Worm (Caenorhabditis elegans) whole organism, late embryonic: ENCODE data around the gene rbbp-5.

ENCODE experiments used
- C08G9.2 ChIP-seq: sonication (generic microtip); optimal IDR thresholded peaks from 2 replicates; lab custom pipeline; 2016; ENCODE audit warnings: mild to moderate bottlenecking, missing genetic modification characterization, moderate library complexity, missing compliant biosample characterization
- C38D4.7 ChIP-seq: fragments of 200-800 bp; sonication (Bioruptor generic); optimal IDR thresholded peaks from 2 replicates; lab custom pipeline; 2018; ENCODE audit warnings: mild to moderate bottlenecking, missing genetic modification characterization, moderate library complexity, missing compliant biosample characterization
- F13H6.1 ChIP-seq: sonication (generic microtip); optimal IDR thresholded peaks from 2 replicates; lab custom pipeline; 2016; ENCODE audit warnings: missing genetic modification characterization, missing compliant biosample characterization
- ahr-1 ChIP-seq: sonication (generic microtip); optimal IDR thresholded peaks from 2 replicates; lab custom pipeline; 2016; ENCODE audit warnings: missing genetic modification characterization, missing compliant biosample characterization
- ama-1 ChIP-seq: fragments of 150-350 bp; optimal IDR thresholded peaks from 2 replicates; lab custom pipeline; 2014
- ceh-18 ChIP-seq: sonication (generic microtip); optimal IDR thresholded peaks from 2 replicates; lab custom pipeline; 2016; ENCODE audit warnings: missing genetic modification characterization, missing compliant biosample characterization
- ceh-19 ChIP-seq: fragments of 200-800 bp; sonication (Bioruptor generic); optimal IDR thresholded peaks from 2 replicates; lab custom pipeline; 2018; ENCODE audit warnings: mild to moderate bottlenecking, missing genetic modification characterization, missing compliant biosample characterization
- ceh-22 ChIP-seq: sonication (generic microtip); optimal IDR thresholded peaks from 2 replicates; lab custom pipeline; 2017; ENCODE audit warnings: missing biosample characterization, missing genetic modification characterization
- ceh-34 ChIP-seq: sonication (generic microtip); optimal IDR thresholded peaks from 2 replicates; lab custom pipeline; 2016; ENCODE audit warnings: mild to moderate bottlenecking, missing genetic modification characterization, missing compliant biosample characterization
- che-1 ChIP-seq: sonication (generic microtip); optimal IDR thresholded peaks from 2 replicates; lab custom pipeline; 2016; ENCODE audit warnings: mild to moderate bottlenecking, missing genetic modification characterization, missing compliant biosample characterization
- elt-2 ChIP-seq: sonication (generic microtip); optimal IDR thresholded peaks from 2 replicates; lab custom pipeline; 2016; ENCODE audit warnings: missing genetic modification reagents, missing genetic modification characterization, missing compliant biosample characterization
- ets-4 ChIP-seq: sonication (generic microtip); optimal IDR thresholded peaks from 2 replicates; lab custom pipeline; 2016; ENCODE audit warnings: missing genetic modification characterization, missing compliant biosample characterization
- eyg-1 ChIP-seq: sonication (generic microtip); optimal IDR thresholded peaks from 2 replicates; lab custom pipeline; 2016; ENCODE audit warnings: missing genotype, missing genetic modification characterization, missing compliant biosample characterization
- fkh-10 ChIP-seq: fragments of 150-350 bp; optimal IDR thresholded peaks from 2 replicates; lab custom pipeline; 2014; ENCODE audit warnings: missing biosample characterization, missing genetic modification reagents, missing genetic modification characterization
- fkh-6 ChIP-seq: sonication (generic microtip); optimal IDR thresholded peaks from 2 replicates; lab custom pipeline; 2016; ENCODE audit warnings: missing genetic modification characterization, missing compliant biosample characterization
- hlh-13 ChIP-seq: fragments of 200-800 bp; sonication (Bioruptor generic); optimal IDR thresholded peaks from 2 replicates; lab custom pipeline; 2018; ENCODE audit warnings: mild to moderate bottlenecking, missing genetic modification characterization, missing compliant biosample characterization
- hlh-30 ChIP-seq: sonication (generic microtip); optimal IDR thresholded peaks from 2 replicates; lab custom pipeline; 2017; ENCODE audit warnings: antibody characterized with exemption, missing genetic modification characterization, missing compliant biosample characterization; ENCODE audit not compliant: insufficient read depth
- lim-6 ChIP-seq: sonication (generic microtip); optimal IDR thresholded peaks from 2 replicates; lab custom pipeline; 2016; ENCODE audit warnings: missing genetic modification characterization, missing compliant biosample characterization
- madf-2 ChIP-seq: sonication (generic microtip); optimal IDR thresholded peaks from 2 replicates; lab custom pipeline; 2017; ENCODE audit warnings: missing genetic modification characterization, missing compliant biosample characterization
- mec-3 ChIP-seq: sonication (generic microtip); optimal IDR thresholded peaks from 2 replicates; lab custom pipeline; 2016; ENCODE audit warnings: borderline replicate concordance, missing genetic modification characterization, missing compliant biosample characterization
- nfya-1 ChIP-seq: sonication (generic microtip); optimal IDR thresholded peaks from 2 replicates; lab custom pipeline; 2017; ENCODE audit warnings: missing genetic modification characterization, mild to moderate bottlenecking, missing compliant biosample characterization, antibody characterized with exemption, moderate library complexity
- nhr-11 ChIP-seq: fragments of 150-350 bp; optimal IDR thresholded peaks from 2 replicates; lab custom pipeline; 2014; ENCODE audit warnings: missing biosample characterization, missing genetic modification characterization
- nhr-232 ChIP-seq: sonication (generic microtip); optimal IDR thresholded peaks from 2 replicates; lab custom pipeline; 2016; ENCODE audit warnings: missing genetic modification characterization, missing compliant biosample characterization
- odd-2 ChIP-seq: sonication (generic microtip); optimal IDR thresholded peaks from 2 replicates; lab custom pipeline; 2017; ENCODE audit warnings: antibody characterized with exemption, mild to moderate bottlenecking, missing genetic modification characterization, missing compliant biosample characterization
- pat-9 ChIP-seq: fragments of 200-800 bp; sonication (Bioruptor generic); optimal IDR thresholded peaks from 2 replicates; lab custom pipeline; 2018; ENCODE audit warnings: mild to moderate bottlenecking, missing genetic modification characterization, moderate library complexity, missing compliant biosample characterization
- pax-1 ChIP-seq: fragments of 150-350 bp; optimal IDR thresholded peaks from 2 replicates; lab custom pipeline; 2014; ENCODE audit warnings: missing biosample characterization, missing genetic modification characterization
- pha-2 ChIP-seq: sonication (generic microtip); optimal IDR thresholded peaks from 2 replicates; lab custom pipeline; 2017; ENCODE audit warnings: mild to moderate bottlenecking, missing genetic modification characterization, missing compliant biosample characterization
- pros-1 ChIP-seq: fragments of 150-350 bp; optimal IDR thresholded peaks from 2 replicates; lab custom pipeline; 2014; ENCODE audit warnings: missing biosample characterization, missing genetic modification reagents, missing genetic modification characterization
- ref-2 ChIP-seq: sonication (generic microtip); optimal IDR thresholded peaks from 2 replicates; lab custom pipeline; 2016; ENCODE audit warnings: missing genetic modification characterization, missing compliant biosample characterization
- syd-9 ChIP-seq: sonication (generic microtip); optimal IDR thresholded peaks from 2 replicates; lab custom pipeline; 2016; ENCODE audit warnings: mild to moderate bottlenecking, missing genetic modification characterization, moderate library complexity, missing compliant biosample characterization
- tbx-2 ChIP-seq: sonication (generic microtip); optimal IDR thresholded peaks from 2 replicates; lab custom pipeline; 2016; ENCODE audit warnings: missing genetic modification characterization, missing compliant biosample characterization
- ttx-3 ChIP-seq: sonication (generic microtip); optimal IDR thresholded peaks from 2 replicates; lab custom pipeline; 2016; ENCODE audit warnings: missing genetic modification reagents, missing genetic modification characterization, missing compliant biosample characterization
- unc-55 ChIP-seq: sonication (generic microtip); optimal IDR thresholded peaks from 2 replicates; lab custom pipeline; 2017; ENCODE audit warnings: missing biosample characterization, missing genetic modification reagents, missing genetic modification characterization
- unc-86 ChIP-seq: sonication (generic microtip); optimal IDR thresholded peaks from 2 replicates; lab custom pipeline; 2016; ENCODE audit warnings: missing genetic modification characterization, missing compliant biosample characterization

rbbp-5 gene

DNA sequence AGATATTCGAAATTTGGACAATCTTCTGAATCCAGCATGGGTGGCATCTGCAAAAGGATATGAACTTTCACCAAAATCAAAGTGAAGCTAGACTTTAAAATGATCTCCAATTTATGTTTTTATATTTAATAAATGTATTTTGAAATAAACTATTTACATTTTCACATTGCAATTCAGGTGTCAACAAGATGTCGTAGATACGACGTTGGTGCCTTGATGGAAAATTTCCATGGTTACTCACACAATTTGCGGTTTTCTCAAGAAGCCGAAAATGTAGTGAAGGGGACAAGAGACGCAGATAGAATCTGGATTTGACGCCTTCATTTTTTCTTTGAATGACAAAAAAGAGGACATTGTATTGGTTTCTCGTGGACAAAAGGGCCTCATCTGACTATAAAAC lies 1.9 kb downstream of the rbbp-5 start, which contains the start of gene rgs-3:
Gene rgs-3, plus strand, starts transcription at position 301 of the 400 bp plus-strand sequence.
- TF ChIP-seq ceh-22 = no peak
- TF ChIP-seq ama-1 (lab: Kevin White, UChicago) = no peak
- no peak for TF ChIP-seq ref-2
- no peak for TF ChIP-seq che-1 (tag; lab: Kevin White, UChicago)
- no peak for TF ChIP-seq unc-86
- no peak for TF ChIP-seq nhr-11 (tag; lab: Kevin White, UChicago)

- TF ChIP-seq fkh-10 (GFP tag; lab: Kevin White, UChicago) = no peak
- no peak for TF ChIP-seq ets-4
- TF ChIP-seq C08G9.2 = no peak
- no peak for TF ChIP-seq mec-3 (tag; lab: Kevin White, UChicago)
- TF ChIP-seq ttx-3 = no peak
- TF ChIP-seq pha-2 (tag; lab: Kevin White, UChicago) = no peak
- TF ChIP-seq pros-1 = no peak
- TF ChIP-seq ama-1 (lab: Kevin White, UChicago) = no peak
- no peak for TF ChIP-seq ref-2
- no peak for TF ChIP-seq odd-2 (tag; lab: Kevin White, UChicago)
- TF ChIP-seq unc-86 = no peak
- no peak for TF ChIP-seq unc-55
- no peak for TF ChIP-seq ceh-18 (tag; lab: Kevin White, UChicago)
- no peak for TF ChIP-seq syd-9 (tag; lab: Kevin White, UChicago)
- TF ChIP-seq eyg-1 (tag; lab: Kevin White, UChicago) = no peak
- no peak for TF ChIP-seq che-1 (tag; lab: Kevin White, UChicago)
- TF ChIP-seq elt-2 (tag; lab: Kevin White, UChicago) = no peak
These were observed 3.8 kb downstream of the rbbp-5 start for ce11 chrII:6101475-6101874.

DNA sequence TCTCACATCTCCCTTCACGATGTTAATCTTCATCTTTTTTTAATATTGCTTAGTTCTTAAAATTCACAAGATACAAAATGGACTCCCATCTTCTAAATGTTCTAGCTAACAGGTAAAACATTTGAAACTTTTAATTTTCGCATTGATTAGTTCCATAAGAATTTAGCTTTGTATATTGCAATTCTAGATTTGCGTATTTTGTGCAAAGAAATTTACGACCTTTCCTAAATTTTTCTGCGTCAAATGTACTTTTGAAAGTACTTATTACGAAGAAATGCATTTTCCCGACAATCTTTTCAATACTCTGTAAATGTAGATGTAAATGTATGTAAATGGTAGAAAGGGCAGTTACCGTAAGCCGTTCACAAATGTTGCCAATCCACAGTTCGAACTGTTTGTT lies 6.4 kb downstream of the rbbp-5 start:
- TF ChIP-seq ceh-19 (GFP tag; lab: Kevin White, UChicago) (no peak), eyg-1 (tag; lab: Kevin White, UChicago) (no peak)
- TF ChIP-seq, all 69 proteins: peak for 0

DNA sequence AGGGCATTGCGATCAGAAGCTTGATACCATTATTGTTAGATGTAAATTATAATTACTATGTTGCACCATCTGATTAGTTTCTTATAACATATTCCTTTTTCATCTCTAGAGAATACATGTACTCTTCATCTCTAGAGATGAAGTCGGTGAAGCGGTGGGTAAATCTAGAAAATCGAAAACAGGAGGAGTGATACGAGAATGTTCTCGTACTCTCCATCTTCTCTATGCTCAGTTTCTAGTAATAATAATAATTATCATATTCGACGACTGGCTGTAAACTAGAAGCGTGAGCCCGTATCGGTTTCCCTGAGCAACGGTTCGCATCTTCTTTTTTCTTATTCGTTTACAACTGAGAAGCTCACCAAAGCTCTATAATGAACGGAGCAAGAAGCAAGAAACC lies 10.1 kb downstream of the rbbp-5 start:
- TF ChIP-seq nhr-232 (tag; lab: Kevin White, UChicago) (no peak), hlh-13 (no peak), fkh-6 (no peak), madf-2 (tag; lab: Kevin White, UChicago) (no peak), che-1 (tag; lab: Kevin White, UChicago) (no peak), lim-6 (tag; lab: Kevin White, UChicago) (no peak)

- TF ChIP-seq ceh-19 (GFP tag; lab: Kevin White, UChicago) (no peak), tbx-2 (tag; lab: Kevin White, UChicago) (no peak), ceh-34 (tag; lab: Kevin White, UChicago) (no peak), odd-2 (tag; lab: Kevin White, UChicago) (no peak), che-1 (tag; lab: Kevin White, UChicago) (no peak), pros-1 (no peak), C08G9.2 (no peak), ceh-18 (tag; lab: Kevin White, UChicago) (no peak), syd-9 (tag; lab: Kevin White, UChicago) (no peak)
These were observed 12.4 kb downstream of the rbbp-5 start for ce11 chrII:6109989-6110388.

- TF ChIP-seq hlh-30 (tag; lab: Kevin White, UChicago) = no peak
- TF ChIP-seq unc-55 = no peak
- TF ChIP-seq hlh-13 = no peak
- no peak for TF ChIP-seq che-1 (tag; lab: Kevin White, UChicago)
- TF ChIP-seq pax-1 (tag; lab: Kevin White, UChicago) = no peak
- TF ChIP-seq nhr-11 (tag; lab: Kevin White, UChicago) = no peak
- TF ChIP-seq unc-86 = no peak
- TF ChIP-seq C38D4.7 (GFP tag; lab: Kevin White, UChicago) = no peak
- TF ChIP-seq ama-1 (lab: Kevin White, UChicago) = no peak
- TF ChIP-seq nfya-1 (tag; lab: Kevin White, UChicago) = no peak
- no peak for TF ChIP-seq F13H6.1 (tag; lab: Kevin White, UChicago)
- no peak for TF ChIP-seq ceh-18 (tag; lab: Kevin White, UChicago)
- TF ChIP-seq ahr-1 (tag; lab: Kevin White, UChicago) = no peak
- TF ChIP-seq pat-9 (tag; lab: Kevin White, UChicago) = no peak
- TF ChIP-seq, all 69 proteins: peak for 0
These were observed 15.6 kb downstream of the rbbp-5 start, which contains the start of gene heri-1 for ce11 chrII:6113187-6113586. heri-1 (minus strand) TSS chrII:6113194.
